Fruit fly (Drosophila melanogaster) whole organism, wandering third instar larva: ENCODE measurements around the gene Sik2.

ENCODE experiments used
- CrebA ChIP-seq: fragments of 200-800 bp; sonication (Bioruptor generic); optimal IDR thresholded peaks from 2 replicates; lab custom pipeline; 2016; ENCODE audit warnings: missing biosample characterization, mild to moderate bottlenecking, missing genetic modification characterization, borderline replicate concordance
- Dif ChIP-seq: fragments of 200-275, 200-300 bp; sonication (Bioruptor generic); optimal IDR thresholded peaks from 2 replicates; lab custom pipeline; 2018; ENCODE audit warnings: missing biosample characterization, missing genetic modification characterization; ENCODE audit not compliant: partially characterized antibody
- GATAd ChIP-seq: sonication (Bioruptor generic); optimal IDR thresholded peaks from 2 replicates; lab custom pipeline; 2016; ENCODE audit warnings: missing biosample characterization, missing genetic modification characterization
- HLH106 ChIP-seq: fragments of 200-800 bp; optimal IDR thresholded peaks from 3 replicates; lab custom pipeline; 2019; ENCODE audit warnings: missing biosample characterization, mild to moderate bottlenecking, missing genetic modification characterization, moderate library complexity
- Hnf4 ChIP-seq: fragments of 200-800 bp; sonication (Bioruptor generic); optimal IDR thresholded peaks from 2 replicates; lab custom pipeline; 2016; ENCODE audit warnings: missing biosample characterization, mild to moderate bottlenecking, missing genetic modification characterization
- Hr78 ChIP-seq: fragments of >200 bp; optimal IDR thresholded peaks from 2 replicates; lab custom pipeline; 2017; ENCODE audit warnings: missing biosample characterization, missing genetic modification characterization
- Hr83 ChIP-seq: fragments of 200-300 bp; sonication (Bioruptor generic); optimal IDR thresholded peaks from 2 replicates; lab custom pipeline; 2016; ENCODE audit warnings: missing biosample characterization, mild to moderate bottlenecking, missing genetic modification characterization, moderate library complexity; ENCODE audit not compliant: poor library complexity, severe bottlenecking
- Jra ChIP-seq: sonication (Bioruptor generic); optimal IDR thresholded peaks from 2 replicates; lab custom pipeline; 2016; ENCODE audit warnings: missing biosample characterization, missing genetic modification characterization
- Myc ChIP-seq: fragments of >200 bp; optimal IDR thresholded peaks from 2 replicates; lab custom pipeline; 2017
- N ChIP-seq: fragments of >200 bp; optimal IDR thresholded peaks from 2 replicates; lab custom pipeline; 2018; ENCODE audit warnings: missing biosample characterization, missing external identifiers, missing genetic modification characterization
- OdsH ChIP-seq: fragments of 200-800 bp; sonication (Bioruptor generic); optimal IDR thresholded peaks from 2 replicates; lab custom pipeline; 2016; ENCODE audit warnings: missing biosample characterization, mild to moderate bottlenecking, missing genetic modification characterization
- Rel ChIP-seq, 2 experiments: fragments of 200-800 bp; sonication (Bioruptor generic) in 1 of 2; optimal IDR thresholded peaks; 2 replicates in 1 of 2; 3 replicates in 1 of 2; lab custom pipeline; 2016 to 2019; ENCODE audit warnings: mild to moderate bottlenecking in 2 of 2, missing biosample characterization in 2 of 2, missing genetic modification characterization in 2 of 2, moderate library complexity in 1 of 2
- Sp1 ChIP-seq: fragments of 200-800 bp; sonication (Bioruptor generic); optimal IDR thresholded peaks from 3 replicates; lab custom pipeline; 2019; ENCODE audit warnings: missing biosample characterization, mild to moderate bottlenecking, missing genetic modification characterization, moderate library complexity
- br ChIP-seq: fragments of 200-800 bp; sonication (Bioruptor generic); optimal IDR thresholded peaks from 2 replicates; lab custom pipeline; 2016; ENCODE audit warnings: missing biosample characterization, missing genetic modification characterization
- brk ChIP-seq: fragments of 200-800 bp; sonication (Bioruptor generic); optimal IDR thresholded peaks from 2 replicates; lab custom pipeline; 2016; ENCODE audit warnings: missing biosample characterization, mild to moderate bottlenecking, missing genetic modification characterization
- dl ChIP-seq, 2 experiments: fragments of 175-275, 200-275 bp in 1 of 2; fragments of 200-275 bp in 1 of 2; sonication (Bioruptor generic); optimal IDR thresholded peaks; lab custom pipeline; 2018; ENCODE audit warnings: mild to moderate bottlenecking in 2 of 2, missing biosample characterization in 2 of 2, missing genetic modification characterization in 2 of 2, moderate library complexity in 2 of 2; ENCODE audit not compliant: partially characterized antibody in 2 of 2, insufficient read depth in 1 of 2
- dmrt93B ChIP-seq: fragments of 200-800 bp; sonication (Bioruptor generic); optimal IDR thresholded peaks from 2 replicates; lab custom pipeline; 2018; ENCODE audit warnings: missing biosample characterization, mild to moderate bottlenecking, missing genetic modification characterization
- dsf ChIP-seq: sonication (Bioruptor generic); optimal IDR thresholded peaks from 2 replicates; lab custom pipeline; 2016; ENCODE audit warnings: missing biosample characterization, missing genetic modification characterization, borderline replicate concordance
- ey ChIP-seq: fragments of 200-800 bp; sonication (Bioruptor generic); optimal IDR thresholded peaks from 2 replicates; lab custom pipeline; 2016; ENCODE audit warnings: missing biosample characterization, missing genetic modification characterization
- foxo ChIP-seq, 2 experiments: fragments of 200-800 bp; sonication (Bioruptor generic); optimal IDR thresholded peaks; 2 replicates in 1 of 2; 3 replicates in 1 of 2; lab custom pipeline; 2016 to 2017; ENCODE audit warnings: missing biosample characterization in 2 of 2, missing genetic modification characterization in 2 of 2
- fru ChIP-seq: fragments of 200-800 bp; sonication (Bioruptor generic); optimal IDR thresholded peaks from 3 replicates; lab custom pipeline; 2016; ENCODE audit warnings: missing biosample characterization, mild to moderate bottlenecking, missing genetic modification characterization
- h ChIP-seq: fragments of 200-800 bp; sonication (Bioruptor generic); optimal IDR thresholded peaks from 3 replicates; lab custom pipeline; 2016; ENCODE audit warnings: missing biosample characterization, mild to moderate bottlenecking, missing genetic modification characterization
- jim ChIP-seq: fragments of 175-275, 200-325 bp; sonication (Bioruptor generic); optimal IDR thresholded peaks from 2 replicates; lab custom pipeline; 2016; ENCODE audit warnings: missing biosample characterization, mild to moderate bottlenecking, missing genetic modification characterization
- lola ChIP-seq: fragments of >200 bp; optimal IDR thresholded peaks from 2 replicates; lab custom pipeline; 2017; ENCODE audit warnings: missing biosample characterization, missing genetic modification characterization
- psq ChIP-seq: fragments of 200-800 bp; sonication (Bioruptor generic); optimal IDR thresholded peaks from 3 replicates; lab custom pipeline; 2017; ENCODE audit warnings: missing biosample characterization, mild to moderate bottlenecking, missing genetic modification characterization, moderate library complexity
- rgr ChIP-seq: fragments of 200-800 bp; sonication (Bioruptor generic); optimal IDR thresholded peaks from 3 replicates; lab custom pipeline; 2016; ENCODE audit warnings: missing biosample characterization, mild to moderate bottlenecking, missing genetic modification characterization
- sage ChIP-seq: fragments of 200-800 bp; sonication (Bioruptor generic); optimal IDR thresholded peaks from 2 replicates; lab custom pipeline; 2016; ENCODE audit warnings: missing biosample characterization, mild to moderate bottlenecking, missing genetic modification characterization
- tai ChIP-seq: sonication (Bioruptor generic); optimal IDR thresholded peaks from 2 replicates; lab custom pipeline; 2016; ENCODE audit warnings: missing biosample characterization, missing genetic modification characterization
- usp ChIP-seq: fragments of >200 bp; optimal IDR thresholded peaks from 2 replicates; lab custom pipeline; 2017; ENCODE audit warnings: missing biosample characterization, missing genetic modification characterization
- woc ChIP-seq: sonication (Bioruptor generic); optimal IDR thresholded peaks from 2 replicates; lab custom pipeline; 2016; ENCODE audit warnings: missing biosample characterization, mild to moderate bottlenecking, missing genetic modification characterization

Gene Sik2

dm6 chrX:2036800-2037488, 24.8 kb downstream of the Sik2 start:
- peak; percentile 11 for TF ChIP-seq psq
- TF ChIP-seq HLH106 (tag; lab: Kevin White, UChicago), result peak; percentile 5
- TF ChIP-seq dmrt93B (GFP tag; lab: Kevin White, UChicago), result no peak
- TF ChIP-seq br, result peak; percentile 10
- no peak for TF ChIP-seq Jra (GFP tag; lab: Kevin White, UChicago)
- no peak for TF ChIP-seq sage (GFP tag; lab: Kevin White, UChicago)
- TF ChIP-seq dl (GFP tag; optimal IDR thresholded peaks at IDR 0.05; lab: Kevin White, UChicago; ENCODE audit: insufficient read depth in 1 of 2, partially characterized antibody in 2 of 2), result no peak
- TF ChIP-seq dsf (GFP tag; lab: Kevin White, UChicago), result no peak
- TF ChIP-seq N (GFP tag; lab: Kevin White, UChicago), result no peak
- TF ChIP-seq tai (GFP tag; lab: Kevin White, UChicago), result no peak
- no peak for TF ChIP-seq jim (GFP tag; lab: Kevin White, UChicago)
- no peak for TF ChIP-seq brk
- no peak for TF ChIP-seq Sp1 (GFP tag; lab: Kevin White, UChicago)
- TF ChIP-seq fru (GFP tag; lab: Kevin White, UChicago), result peak; percentile 40
- no peak for TF ChIP-seq Hr83 (GFP tag; lab: Kevin White, UChicago)
- peak; percentile 50 for TF ChIP-seq woc (GFP tag; lab: Kevin White, UChicago)
- no peak for TF ChIP-seq h (GFP tag; lab: Kevin White, UChicago)
- TF ChIP-seq foxo (GFP tag; optimal IDR thresholded peaks at IDR 0.05; lab: Kevin White, UChicago), result peak in 1 of 2 experiments; percentile 14
- no peak for TF ChIP-seq Dif (GFP tag; lab: Kevin White, UChicago)
- TF ChIP-seq OdsH (GFP tag; lab: Kevin White, UChicago), result no peak

- no peak for TF ChIP-seq GATAd (GFP tag; lab: Kevin White, UChicago)
- no peak for TF ChIP-seq sage (GFP tag; lab: Kevin White, UChicago)
- no peak for TF ChIP-seq psq
- TF ChIP-seq lola (GFP tag; lab: Kevin White, UChicago), result no peak
- TF ChIP-seq Hnf4 (GFP tag; lab: Kevin White, UChicago), result no peak
- TF ChIP-seq CrebA (GFP tag; lab: Kevin White, UChicago), result no peak
- no peak for TF ChIP-seq jim (GFP tag; lab: Kevin White, UChicago)
Observed at dm6 chrX:2036383-2036782, 25.3 kb downstream of the Sik2 start.

dm6 chrX:2032821-2033436, 28.8 kb downstream of the Sik2 start:
- TF ChIP-seq br (peak; percentile 16), ey (GFP tag; lab: Kevin White, UChicago) (no peak), Rel (GFP tag; optimal IDR thresholded peaks at IDR 0.05; lab: Kevin White, UChicago) (no peak), Rel (tag; optimal IDR thresholded peaks at IDR 0.05; lab: Kevin White, UChicago) (peak; percentile 2), Myc (lab: Kevin White, UChicago) (no peak), psq (peak; percentile 7)

dm6 chrX:2032160-2032801, 29.4 kb downstream of the Sik2 start:
- TF ChIP-seq Hr78 (GFP tag; lab: Kevin White, UChicago) (no peak), HLH106 (tag; lab: Kevin White, UChicago) (no peak), Hnf4 (GFP tag; lab: Kevin White, UChicago) (no peak), jim (GFP tag; lab: Kevin White, UChicago) (no peak), psq (no peak), rgr (no peak), GATAd (GFP tag; lab: Kevin White, UChicago) (no peak), Jra (GFP tag; lab: Kevin White, UChicago) (no peak), tai (GFP tag; lab: Kevin White, UChicago) (no peak), woc (GFP tag; lab: Kevin White, UChicago) (no peak), lola (GFP tag; lab: Kevin White, UChicago) (no peak), usp (no peak), brk (no peak)
